Fruit fly (Drosophila melanogaster) whole organism, wandering third instar larva: ENCODE measurements around the gene Osi13.

Experiments used
- Abd-B ChIP-seq: fragments of >200 bp; optimal IDR thresholded peaks from 2 replicates; lab custom pipeline; 2017; ENCODE audit warnings: missing biosample characterization, missing genetic modification characterization
- CG32264 ChIP-seq: fragments of 200-800 bp; sonication (Bioruptor generic); optimal IDR thresholded peaks from 2 replicates; lab custom pipeline; 2016; ENCODE audit warnings: missing biosample characterization, missing genetic modification characterization
- CG9705 ChIP-seq: fragments of 200-800 bp; sonication (Bioruptor generic); optimal IDR thresholded peaks from 2 replicates; lab custom pipeline; 2018; ENCODE audit warnings: missing biosample characterization, mild to moderate bottlenecking, missing genetic modification characterization
- CrebA ChIP-seq: fragments of 200-800 bp; sonication (Bioruptor generic); optimal IDR thresholded peaks from 2 replicates; lab custom pipeline; 2016; ENCODE audit warnings: missing biosample characterization, mild to moderate bottlenecking, missing genetic modification characterization, borderline replicate concordance
- Dfd ChIP-seq: fragments of >200 bp; optimal IDR thresholded peaks from 2 replicates; lab custom pipeline; 2017; ENCODE audit warnings: missing biosample characterization, missing genetic modification characterization
- Dif ChIP-seq: fragments of 200-275, 200-300 bp; sonication (Bioruptor generic); optimal IDR thresholded peaks from 2 replicates; lab custom pipeline; 2018; ENCODE audit warnings: missing biosample characterization, missing genetic modification characterization; ENCODE audit not compliant: partially characterized antibody
- HLH106 ChIP-seq: fragments of 200-800 bp; optimal IDR thresholded peaks from 3 replicates; lab custom pipeline; 2019; ENCODE audit warnings: missing biosample characterization, mild to moderate bottlenecking, missing genetic modification characterization, moderate library complexity
- Hr78 ChIP-seq: fragments of >200 bp; optimal IDR thresholded peaks from 2 replicates; lab custom pipeline; 2017; ENCODE audit warnings: missing biosample characterization, missing genetic modification characterization
- Jra ChIP-seq: sonication (Bioruptor generic); optimal IDR thresholded peaks from 2 replicates; lab custom pipeline; 2016; ENCODE audit warnings: missing biosample characterization, missing genetic modification characterization
- Mio ChIP-seq: sonication (Bioruptor generic); optimal IDR thresholded peaks from 2 replicates; lab custom pipeline; 2016; ENCODE audit warnings: missing biosample characterization, missing genetic modification characterization
- Myc ChIP-seq: fragments of >200 bp; optimal IDR thresholded peaks from 2 replicates; lab custom pipeline; 2017
- N ChIP-seq: fragments of >200 bp; optimal IDR thresholded peaks from 2 replicates; lab custom pipeline; 2018; ENCODE audit warnings: missing biosample characterization, missing external identifiers, missing genetic modification characterization
- Rel ChIP-seq, 2 experiments: fragments of 200-800 bp; sonication (Bioruptor generic) in 1 of 2; optimal IDR thresholded peaks; 2 replicates in 1 of 2; 3 replicates in 1 of 2; lab custom pipeline; 2016 to 2019; ENCODE audit warnings: mild to moderate bottlenecking in 2 of 2, missing biosample characterization in 2 of 2, missing genetic modification characterization in 2 of 2, moderate library complexity in 1 of 2
- Sp1 ChIP-seq: fragments of 200-800 bp; sonication (Bioruptor generic); optimal IDR thresholded peaks from 3 replicates; lab custom pipeline; 2019; ENCODE audit warnings: missing biosample characterization, mild to moderate bottlenecking, missing genetic modification characterization, moderate library complexity
- Vsx2 ChIP-seq: fragments of 200-300, 225-300 bp; sonication (Bioruptor generic); optimal IDR thresholded peaks from 2 replicates; lab custom pipeline; 2018; ENCODE audit warnings: missing biosample characterization, missing genetic modification characterization; ENCODE audit not compliant: partially characterized antibody
- br ChIP-seq: fragments of 200-800 bp; sonication (Bioruptor generic); optimal IDR thresholded peaks from 2 replicates; lab custom pipeline; 2016; ENCODE audit warnings: missing biosample characterization, missing genetic modification characterization
- dmrt93B ChIP-seq: fragments of 200-800 bp; sonication (Bioruptor generic); optimal IDR thresholded peaks from 2 replicates; lab custom pipeline; 2018; ENCODE audit warnings: missing biosample characterization, mild to moderate bottlenecking, missing genetic modification characterization
- dsf ChIP-seq: sonication (Bioruptor generic); optimal IDR thresholded peaks from 2 replicates; lab custom pipeline; 2016; ENCODE audit warnings: missing biosample characterization, missing genetic modification characterization, borderline replicate concordance
- ey ChIP-seq: fragments of 200-800 bp; sonication (Bioruptor generic); optimal IDR thresholded peaks from 2 replicates; lab custom pipeline; 2016; ENCODE audit warnings: missing biosample characterization, missing genetic modification characterization
- foxo ChIP-seq, 2 experiments: fragments of 200-800 bp; sonication (Bioruptor generic); optimal IDR thresholded peaks; 2 replicates in 1 of 2; 3 replicates in 1 of 2; lab custom pipeline; 2016 to 2017; ENCODE audit warnings: missing biosample characterization in 2 of 2, missing genetic modification characterization in 2 of 2
- lola ChIP-seq: fragments of >200 bp; optimal IDR thresholded peaks from 2 replicates; lab custom pipeline; 2017; ENCODE audit warnings: missing biosample characterization, missing genetic modification characterization
- pan ChIP-seq: fragments of >200 bp; optimal IDR thresholded peaks from 2 replicates; lab custom pipeline; 2017
- psq ChIP-seq: fragments of 200-800 bp; sonication (Bioruptor generic); optimal IDR thresholded peaks from 3 replicates; lab custom pipeline; 2017; ENCODE audit warnings: missing biosample characterization, mild to moderate bottlenecking, missing genetic modification characterization, moderate library complexity
- sv ChIP-seq: fragments of 200-800 bp; sonication (Bioruptor generic); optimal IDR thresholded peaks from 3 replicates; lab custom pipeline; 2016; ENCODE audit warnings: missing biosample characterization, missing genetic modification characterization
- tai ChIP-seq: sonication (Bioruptor generic); optimal IDR thresholded peaks from 2 replicates; lab custom pipeline; 2016; ENCODE audit warnings: missing biosample characterization, missing genetic modification characterization
- usp ChIP-seq: fragments of >200 bp; optimal IDR thresholded peaks from 2 replicates; lab custom pipeline; 2017; ENCODE audit warnings: missing biosample characterization, missing genetic modification characterization
- woc ChIP-seq: sonication (Bioruptor generic); optimal IDR thresholded peaks from 2 replicates; lab custom pipeline; 2016; ENCODE audit warnings: missing biosample characterization, mild to moderate bottlenecking, missing genetic modification characterization

Osi13 gene

DNA sequence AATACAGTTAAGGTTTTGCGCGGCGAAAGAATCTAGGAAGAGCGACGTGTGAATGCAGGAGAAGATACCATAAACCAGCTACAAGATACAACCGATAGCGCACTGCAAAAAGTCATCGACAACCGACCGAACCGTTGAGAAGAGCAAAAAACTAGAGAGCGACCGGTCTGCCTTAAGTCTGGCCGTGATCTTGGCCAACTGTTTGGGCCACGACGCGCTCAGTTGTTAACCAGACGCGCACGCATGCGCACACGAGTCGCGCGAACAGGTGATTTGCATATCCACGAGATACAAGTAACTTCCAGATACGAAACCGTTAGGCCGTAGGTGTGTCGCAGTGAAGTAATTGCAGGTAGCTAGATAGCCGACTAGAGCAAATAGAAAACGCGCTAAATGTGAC lies 23.5 kb downstream of the Osi13 start:
- TF ChIP-seq Vsx2 (GFP tag; lab: Kevin White, UChicago) (no peak), CrebA (GFP tag; lab: Kevin White, UChicago) (no peak), Dfd (no peak), br (GFP tag; lab: Kevin White, UChicago) (no peak), Jra (no peak), N (no peak), Sp1 (GFP tag; lab: Kevin White, UChicago) (no peak), lola (GFP tag; lab: Kevin White, UChicago) (no peak), sv (GFP tag; lab: Kevin White, UChicago) (no peak), CG32264 (GFP tag; lab: Kevin White, UChicago) (no peak), usp (GFP tag; lab: Kevin White, UChicago) (no peak), ey (GFP tag; lab: Kevin White, UChicago) (no peak), pan (no peak), Myc (no peak)
- TF ChIP-seq, all 38 proteins: peak for 0

DNA sequence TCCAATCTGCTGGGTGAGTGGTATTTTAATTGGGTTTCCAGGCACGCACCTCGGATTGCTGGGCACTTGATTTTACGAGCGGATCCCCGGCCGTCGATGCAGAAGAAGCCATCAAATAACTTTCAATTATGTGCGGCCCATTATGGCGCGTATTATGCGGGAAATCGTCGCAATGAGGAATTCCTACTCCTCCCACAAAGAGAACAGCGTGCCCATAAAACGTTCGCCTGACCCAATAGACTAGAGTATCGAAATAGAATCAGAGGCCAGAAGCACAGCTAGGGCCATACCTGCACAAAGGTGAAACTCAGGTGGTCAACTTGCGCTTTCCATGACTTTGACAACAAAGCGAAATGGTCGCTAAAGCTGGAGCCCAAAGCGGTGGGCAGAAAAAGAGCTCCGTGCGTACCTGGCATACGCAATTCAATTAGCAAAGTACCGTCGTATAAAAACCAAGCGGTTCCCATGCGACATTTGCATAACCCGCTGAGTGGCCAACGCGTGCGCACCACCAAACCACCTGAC lies 38.3 kb downstream of the Osi13 start, which contains the start of gene Osi18:
Gene Osi18, plus strand, starts transcription at position 475 of the 525 bp plus-strand sequence.
- TF ChIP-seq psq (GFP tag; lab: Kevin White, UChicago) (no peak), Sp1 (GFP tag; lab: Kevin White, UChicago) (no peak), Mio (GFP tag; lab: Kevin White, UChicago) (no peak), sv (GFP tag; lab: Kevin White, UChicago) (no peak), Hr78 (GFP tag; lab: Kevin White, UChicago) (no peak), lola (GFP tag; lab: Kevin White, UChicago) (no peak), Rel (GFP tag; optimal IDR thresholded peaks at IDR 0.05; lab: Kevin White, UChicago) (no peak), Rel (tag; optimal IDR thresholded peaks at IDR 0.05; lab: Kevin White, UChicago) (no peak), woc (GFP tag; lab: Kevin White, UChicago) (no peak), CG9705 (GFP tag; lab: Kevin White, UChicago) (no peak)

DNA sequence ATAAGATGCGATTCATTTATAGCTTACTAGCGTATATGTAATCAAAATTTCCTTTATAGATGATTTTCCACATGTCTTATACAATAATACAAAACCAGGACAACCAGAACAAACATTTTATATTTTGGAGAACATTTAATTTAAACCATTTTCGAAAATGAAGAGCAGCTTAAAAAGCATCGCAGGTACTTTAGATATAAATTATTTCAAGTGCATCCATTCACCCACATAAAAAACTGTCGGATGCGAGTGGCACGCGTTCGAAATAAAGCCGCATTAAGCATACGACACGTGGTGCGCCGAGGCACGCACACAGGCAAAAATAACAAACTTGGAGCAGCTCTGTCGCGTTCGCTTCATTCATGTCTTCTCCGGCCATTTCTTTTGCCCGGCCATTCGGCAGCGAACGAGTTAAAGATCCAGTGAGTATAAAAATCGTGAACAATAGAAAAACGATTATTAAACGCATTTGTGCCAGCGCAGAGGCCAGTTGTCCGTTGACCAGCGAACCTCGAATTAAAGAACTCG lies 43.4 kb downstream of the Osi13 start, which contains the start of gene Osi19:
Gene Osi19, plus strand, starts transcription at position 457 of the 528 bp plus-strand sequence.
- TF ChIP-seq Vsx2 (GFP tag; lab: Kevin White, UChicago) (no peak), Dif (GFP tag; lab: Kevin White, UChicago) (no peak)

DNA sequence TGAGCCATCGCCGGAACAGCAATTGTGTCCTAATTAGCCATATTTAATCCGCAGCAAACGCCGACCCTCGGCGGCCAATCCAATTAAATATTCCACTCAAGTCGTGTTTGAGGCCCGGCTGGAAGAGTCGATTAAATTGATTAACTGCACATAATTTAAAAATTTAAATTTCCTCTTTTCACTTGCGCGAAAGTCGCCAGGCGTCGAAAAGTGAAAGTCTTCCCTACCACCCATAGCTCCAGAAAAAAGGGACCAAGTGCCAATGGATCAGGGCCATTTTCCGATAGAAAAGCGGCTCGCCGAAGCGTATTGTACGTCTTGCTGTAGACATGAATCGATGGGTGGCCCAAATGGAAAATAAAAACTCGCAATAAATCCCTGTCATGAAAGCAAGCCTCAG lies 45.9 kb downstream of the Osi13 start:
- TF ChIP-seq HLH106 (tag; lab: Kevin White, UChicago) (no peak), br (GFP tag; lab: Kevin White, UChicago) (no peak), usp (GFP tag; lab: Kevin White, UChicago) (no peak)

DNA sequence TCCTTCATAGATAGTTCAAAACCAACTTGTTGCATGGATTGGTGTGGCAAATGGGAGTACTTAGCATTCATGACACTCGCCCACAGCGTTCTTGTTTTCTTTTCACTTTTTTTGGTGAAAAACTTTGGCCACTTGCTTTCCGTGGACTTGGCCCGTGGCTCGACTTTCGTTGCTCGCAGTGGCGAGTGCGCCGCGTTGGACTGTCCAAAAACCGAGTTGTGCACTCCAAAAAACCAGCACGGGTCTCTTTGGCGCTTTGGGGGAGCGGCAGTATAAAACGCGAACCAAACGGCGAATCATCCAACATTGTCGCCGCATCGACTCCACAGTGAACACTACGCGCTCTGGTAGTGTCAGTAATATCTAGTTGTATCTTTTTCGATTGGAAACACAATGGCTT lies 48.3 kb downstream of the Osi13 start, which contains the start of gene Osi20:
Gene Osi20, plus strand, starts transcription at position 301 of the 400 bp plus-strand sequence.
- no peak for TF ChIP-seq CrebA (GFP tag; lab: Kevin White, UChicago)
- no peak for TF ChIP-seq foxo (GFP tag; optimal IDR thresholded peaks at IDR 0.05; lab: Kevin White, UChicago)
- no peak for TF ChIP-seq Mio (GFP tag; lab: Kevin White, UChicago)
- TF ChIP-seq sv (GFP tag; lab: Kevin White, UChicago): no peak
- TF ChIP-seq Abd-B: no peak
- TF ChIP-seq Sp1 (GFP tag; lab: Kevin White, UChicago): no peak
- TF ChIP-seq dmrt93B (GFP tag; lab: Kevin White, UChicago): no peak
- no peak for TF ChIP-seq woc (GFP tag; lab: Kevin White, UChicago)
- no peak for TF ChIP-seq Hr78 (GFP tag; lab: Kevin White, UChicago)
- no peak for TF ChIP-seq Myc
- no peak for TF ChIP-seq ey (GFP tag; lab: Kevin White, UChicago)
- no peak for TF ChIP-seq Dfd
- TF ChIP-seq tai (GFP tag; lab: Kevin White, UChicago): no peak
- TF ChIP-seq Dif (GFP tag; lab: Kevin White, UChicago): no peak
- no peak for TF ChIP-seq Rel (GFP tag; optimal IDR thresholded peaks at IDR 0.05; lab: Kevin White, UChicago)
- TF ChIP-seq Rel (tag; optimal IDR thresholded peaks at IDR 0.05; lab: Kevin White, UChicago): no peak
- TF ChIP-seq, all 38 proteins: peak for 0

DNA sequence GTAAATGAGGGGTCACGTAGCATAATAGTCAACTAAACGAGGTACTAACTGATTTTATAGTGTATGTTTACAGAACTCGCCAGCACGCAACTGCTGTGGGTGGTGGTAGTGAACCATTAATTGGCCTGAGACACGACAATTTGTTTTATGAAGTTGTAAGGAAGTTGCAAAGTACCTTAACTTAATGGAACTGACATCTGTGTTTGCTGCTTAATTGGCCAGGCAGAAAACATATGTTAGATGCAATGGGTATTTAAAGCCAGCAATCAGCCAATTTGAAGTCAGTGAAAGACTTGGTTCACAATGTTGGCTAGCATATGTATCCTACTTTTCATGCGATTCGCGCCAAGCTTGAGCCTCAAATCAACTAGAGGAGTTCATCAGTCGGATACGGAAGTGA lies 50.1 kb downstream of the Osi13 start, which contains the start of gene CG17917:
Gene CG17917, plus strand, starts transcription at position 301 of the 400 bp plus-strand sequence.
- TF ChIP-seq dsf (no peak), Dif (GFP tag; lab: Kevin White, UChicago) (no peak), CG32264 (GFP tag; lab: Kevin White, UChicago) (no peak)
